Fruit fly (Drosophila melanogaster) whole organism, wandering third instar larva: Measurements from ENCODE around the gene CG6171.
A peak's percentile ranks its signal among the peaks of the same experiment; 100 is the strongest.

ENCODE experiments used
- Abd-B ChIP-seq: fragments of >200 bp; optimal IDR thresholded peaks from 2 replicates; lab custom pipeline; 2017; ENCODE audit warnings: missing biosample characterization, missing genetic modification characterization
- Hr78 ChIP-seq: fragments of >200 bp; optimal IDR thresholded peaks from 2 replicates; lab custom pipeline; 2017; ENCODE audit warnings: missing biosample characterization, missing genetic modification characterization
- OdsH ChIP-seq: fragments of 200-800 bp; sonication (Bioruptor generic); optimal IDR thresholded peaks from 2 replicates; lab custom pipeline; 2016; ENCODE audit warnings: missing biosample characterization, mild to moderate bottlenecking, missing genetic modification characterization
- brk ChIP-seq: fragments of 200-800 bp; sonication (Bioruptor generic); optimal IDR thresholded peaks from 2 replicates; lab custom pipeline; 2016; ENCODE audit warnings: missing biosample characterization, mild to moderate bottlenecking, missing genetic modification characterization
- lola ChIP-seq: fragments of >200 bp; optimal IDR thresholded peaks from 2 replicates; lab custom pipeline; 2017; ENCODE audit warnings: missing biosample characterization, missing genetic modification characterization
- rgr ChIP-seq: fragments of 200-800 bp; sonication (Bioruptor generic); optimal IDR thresholded peaks from 3 replicates; lab custom pipeline; 2016; ENCODE audit warnings: missing biosample characterization, mild to moderate bottlenecking, missing genetic modification characterization
- usp ChIP-seq: fragments of >200 bp; optimal IDR thresholded peaks from 2 replicates; lab custom pipeline; 2017; ENCODE audit warnings: missing biosample characterization, missing genetic modification characterization

DNA sequence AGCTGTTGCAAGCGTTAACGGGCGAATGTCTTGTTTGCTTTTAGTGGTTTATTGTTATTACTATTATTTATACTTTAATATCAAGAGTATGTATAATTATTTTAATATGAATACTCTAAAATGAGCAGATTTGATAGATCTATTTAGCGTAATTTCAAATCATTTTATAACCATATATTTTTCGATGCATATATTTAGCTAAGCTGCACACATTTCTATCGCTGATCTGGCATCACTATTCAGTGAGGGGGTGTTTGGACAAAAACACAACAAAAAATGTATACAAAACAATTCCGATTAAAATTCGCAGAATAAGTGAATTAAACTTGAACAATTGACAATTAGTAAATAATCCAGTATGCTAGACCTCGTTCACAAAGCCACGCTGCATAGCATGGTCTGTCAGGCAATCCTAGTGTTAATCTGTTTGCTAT is 12.6 kb downstream of the CG6171 start, which contains the start of the genes Trs33 and Tmtc4:
- no peak for TF ChIP-seq Hr78 (GFP tag; lab: Kevin White, UChicago)
- TF ChIP-seq OdsH (GFP tag; lab: Kevin White, UChicago) = peak; percentile 11
- no peak for TF ChIP-seq lola (GFP tag; lab: Kevin White, UChicago)
- no peak for TF ChIP-seq brk (GFP tag; lab: Kevin White, UChicago)
- no peak for TF ChIP-seq Abd-B
- TF ChIP-seq usp (GFP tag; lab: Kevin White, UChicago) = no peak
- TF ChIP-seq rgr (GFP tag; lab: Kevin White, UChicago) = peak; percentile 70
